Fruit fly (Drosophila melanogaster) whole organism, embryonic: Measurements from ENCODE around the gene Acf.

Experiments used
- CG10431 ChIP-seq: fragments of 200-800 bp; sonication (Bioruptor generic); optimal IDR thresholded peaks from 3 replicates; lab custom pipeline; 2018; ENCODE audit warnings: missing biosample characterization, mild to moderate bottlenecking, missing genetic modification characterization
- CG14710 ChIP-seq: fragments of 200-800 bp; sonication (Bioruptor generic); optimal IDR thresholded peaks from 3 replicates; lab custom pipeline; 2019; ENCODE audit warnings: missing biosample characterization, mild to moderate bottlenecking, missing genetic modification characterization, moderate library complexity
- CG15073 ChIP-seq: fragments of 200-800 bp; sonication (Bioruptor generic); optimal IDR thresholded peaks from 2 replicates; lab custom pipeline; 2016; ENCODE audit warnings: missing biosample characterization, missing genetic modification characterization
- CG15514 ChIP-seq: fragments of 200-800 bp; sonication (Bioruptor generic); optimal IDR thresholded peaks from 3 replicates; lab custom pipeline; 2017; ENCODE audit warnings: missing biosample characterization, missing genetic modification characterization, mild to moderate bottlenecking, moderate library complexity, missing genetic modification reagents
- CG1603 ChIP-seq: fragments of 200-800 bp; sonication (Bioruptor generic); optimal IDR thresholded peaks from 2 replicates; lab custom pipeline; 2019; ENCODE audit warnings: missing biosample characterization, mild to moderate bottlenecking, missing genetic modification characterization, moderate library complexity
- CG17568 ChIP-seq: fragments of 200-800 bp; sonication (Bioruptor generic); optimal IDR thresholded peaks from 2 replicates; lab custom pipeline; 2018; ENCODE audit warnings: missing biosample characterization, mild to moderate bottlenecking, missing genetic modification characterization, moderate library complexity
- CG18599 ChIP-seq: fragments of 200-800 bp; sonication (Bioruptor generic); optimal IDR thresholded peaks from 3 replicates; lab custom pipeline; 2017; ENCODE audit warnings: missing biosample characterization, missing genetic modification characterization, mild to moderate bottlenecking, moderate library complexity, missing genetic modification reagents
- CG2116 ChIP-seq: fragments of 200-800 bp; sonication (Bioruptor generic); optimal IDR thresholded peaks from 3 replicates; lab custom pipeline; 2018; ENCODE audit warnings: missing biosample characterization, mild to moderate bottlenecking, missing genetic modification characterization
- CG34376 ChIP-seq: fragments of 200-800 bp; sonication (Bioruptor generic); optimal IDR thresholded peaks from 2 replicates; lab custom pipeline; 2018; ENCODE audit warnings: missing biosample characterization, mild to moderate bottlenecking, missing genetic modification characterization
- CG4707 ChIP-seq: fragments of 200-800 bp; sonication (Bioruptor generic); optimal IDR thresholded peaks from 2 replicates; lab custom pipeline; 2018; ENCODE audit warnings: missing biosample characterization, mild to moderate bottlenecking, missing genetic modification characterization, moderate library complexity
- CG6175 ChIP-seq: fragments of 200-800 bp; sonication (Bioruptor generic); IDR thresholded peaks from 3 replicates; pipeline ENCODE4 v1.3.6; 2022; ENCODE audit warnings: missing biosample characterization, missing genetic modification characterization
- CG6791 ChIP-seq: fragments of 200-800 bp; sonication (Bioruptor generic); IDR thresholded peaks from 3 replicates; pipeline ENCODE4 v1.3.6; 2022; ENCODE audit warnings: missing biosample characterization, missing genetic modification characterization; ENCODE audit not compliant: partially characterized antibody
- CG7963 ChIP-seq: fragments of 200-800 bp; sonication (Bioruptor generic); IDR thresholded peaks from 3 replicates; pipeline ENCODE4 v1.3.6; 2022; ENCODE audit warnings: missing biosample characterization, missing genetic modification characterization; ENCODE audit not compliant: partially characterized antibody
- Dad ChIP-seq: fragments of 200-800 bp; sonication (Bioruptor generic); optimal IDR thresholded peaks from 3 replicates; lab custom pipeline; 2016; ENCODE audit warnings: missing biosample characterization, missing genetic modification characterization
- Dbx ChIP-seq: fragments of 200-800 bp; sonication (Bioruptor generic); IDR thresholded peaks from 3 replicates; pipeline ENCODE4 v1.3.6; 2022; ENCODE audit warnings: missing biosample characterization, missing genetic modification characterization
- Doc3 ChIP-seq: fragments of 200-800 bp; sonication (Bioruptor generic); IDR thresholded peaks from 3 replicates; pipeline ENCODE4 v1.3.6; 2022; ENCODE audit warnings: missing biosample characterization, missing genetic modification characterization; ENCODE audit not compliant: partially characterized antibody
- ERR ChIP-seq: fragments of 200-800 bp; sonication (Bioruptor generic); optimal IDR thresholded peaks from 2 replicates; lab custom pipeline; 2016; ENCODE audit warnings: missing biosample characterization, missing genetic modification characterization
- H15 ChIP-seq: fragments of 200-800 bp; sonication (Bioruptor generic); IDR thresholded peaks from 3 replicates; pipeline ENCODE4 v1.3.6; 2022; ENCODE audit warnings: missing biosample characterization, missing genetic modification characterization
- HHEX ChIP-seq: fragments of 200-800 bp; sonication (Bioruptor generic); optimal IDR thresholded peaks from 3 replicates; lab custom pipeline; 2017; ENCODE audit warnings: missing biosample characterization, mild to moderate bottlenecking, missing genetic modification characterization, missing genetic modification reagents
- MBD-R2 ChIP-seq: fragments of 200-800 bp; sonication (Bioruptor generic); IDR thresholded peaks from 2 replicates; pipeline ENCODE4 v1.3.6; 2022; ENCODE audit warnings: missing biosample characterization, missing genetic modification characterization
- MESR4 ChIP-seq: fragments of 200-800 bp; sonication (Bioruptor generic); optimal IDR thresholded peaks from 2 replicates; lab custom pipeline; 2018; ENCODE audit warnings: missing biosample characterization, mild to moderate bottlenecking, missing genetic modification characterization, moderate library complexity
- NC2β ChIP-seq: fragments of 200-800 bp; sonication (Bioruptor generic); optimal IDR thresholded peaks from 2 replicates; lab custom pipeline; 2016; ENCODE audit warnings: missing biosample characterization, missing genetic modification characterization
- NfI ChIP-seq: fragments of 200-800 bp; sonication (Bioruptor generic); optimal IDR thresholded peaks from 3 replicates; lab custom pipeline; 2018; ENCODE audit warnings: missing biosample characterization, mild to moderate bottlenecking, missing genetic modification characterization, moderate library complexity
- Sry-β ChIP-seq: fragments of 200-800 bp; sonication (Bioruptor generic); optimal IDR thresholded peaks from 2 replicates; lab custom pipeline; 2018; ENCODE audit warnings: missing biosample characterization, mild to moderate bottlenecking, missing genetic modification characterization, moderate library complexity
- Xbp1 ChIP-seq: fragments of 200-800 bp; sonication (Bioruptor generic); optimal IDR thresholded peaks from 3 replicates; lab custom pipeline; 2016; ENCODE audit warnings: missing biosample characterization, mild to moderate bottlenecking, missing genetic modification characterization
- aop ChIP-seq: fragments of 200-800 bp; sonication (Bioruptor generic); IDR thresholded peaks from 2 replicates; pipeline ENCODE4 v1.3.6; 2022; ENCODE audit warnings: missing biosample characterization, missing genetic modification characterization
- bsh ChIP-seq, 2 experiments: fragments of 200-800 bp; sonication (Bioruptor generic); optimal IDR thresholded peaks; 2 replicates each; lab custom pipeline; 2017 to 2018; ENCODE audit warnings: mild to moderate bottlenecking in 2 of 2, missing biosample characterization in 2 of 2, missing genetic modification characterization in 2 of 2, moderate library complexity in 1 of 2
- btn ChIP-seq: fragments of 200-800 bp; sonication (Bioruptor generic); optimal IDR thresholded peaks from 2 replicates; lab custom pipeline; 2016; ENCODE audit warnings: missing biosample characterization, missing genetic modification characterization
- cg ChIP-seq: fragments of 200-800 bp; sonication (Bioruptor generic); optimal IDR thresholded peaks from 3 replicates; lab custom pipeline; 2019; ENCODE audit warnings: missing biosample characterization, mild to moderate bottlenecking, missing genetic modification characterization, moderate library complexity
- jing ChIP-seq: fragments of 200-800 bp; sonication (Bioruptor generic); optimal IDR thresholded peaks from 2 replicates; lab custom pipeline; 2018; ENCODE audit warnings: missing biosample characterization, mild to moderate bottlenecking, missing genetic modification characterization
- kah ChIP-seq: fragments of 200-800 bp; sonication (Bioruptor generic); optimal IDR thresholded peaks from 2 replicates; lab custom pipeline; 2018; ENCODE audit warnings: missing biosample characterization, mild to moderate bottlenecking, missing genetic modification characterization
- oc ChIP-seq: fragments of 200-800 bp; sonication (Bioruptor generic); optimal IDR thresholded peaks from 2 replicates; lab custom pipeline; 2018; ENCODE audit warnings: missing biosample characterization, mild to moderate bottlenecking, missing genetic modification characterization, moderate library complexity
- phol ChIP-seq: fragments of 200-800 bp; sonication (Bioruptor generic); optimal IDR thresholded peaks from 3 replicates; lab custom pipeline; 2018; ENCODE audit warnings: missing biosample characterization, mild to moderate bottlenecking, missing genetic modification characterization, moderate library complexity
- sim ChIP-seq: fragments of 200-800 bp; sonication (Bioruptor generic); IDR thresholded peaks from 2 replicates; pipeline ENCODE4 v1.3.6; 2022; ENCODE audit warnings: missing biosample characterization, missing genetic modification characterization
- stc ChIP-seq: fragments of 200-800 bp; sonication (Bioruptor generic); IDR thresholded peaks from 2 replicates; pipeline ENCODE4 v1.3.6; 2022; ENCODE audit warnings: missing biosample characterization, missing genetic modification characterization
- trh ChIP-seq: fragments of 200-800 bp; sonication (Bioruptor generic); optimal IDR thresholded peaks from 2 replicates; lab custom pipeline; 2016; ENCODE audit warnings: missing biosample characterization, missing genetic modification characterization
- tup ChIP-seq: fragments of 200-800 bp; sonication (Bioruptor generic); optimal IDR thresholded peaks from 2 replicates; lab custom pipeline; 2016; ENCODE audit warnings: missing biosample characterization, mild to moderate bottlenecking, missing genetic modification characterization, moderate library complexity
- twi ChIP-seq: fragments of 200-800 bp; optimal IDR thresholded peaks from 2 replicates; lab custom pipeline; 2019; ENCODE audit warnings: missing biosample characterization, mild to moderate bottlenecking, missing genetic modification characterization, moderate library complexity
- vvl ChIP-seq: fragments of 200-800 bp; sonication (Bioruptor generic); IDR thresholded peaks from 2 replicates; pipeline ENCODE4 v1.3.6; 2022; ENCODE audit warnings: missing biosample characterization, missing genetic modification characterization

Gene Acf

dm6 chr3R:31777482-31778165, 16.2 kb upstream of the Acf start (continued):
- TF ChIP-seq CG6175 (GFP tag; lab: Robert Waterston, UW) (no peak), bsh (GFP tag; optimal IDR thresholded peaks at IDR 0.05; lab: Kevin White, UChicago) (no peak), aop (GFP tag; lab: Robert Waterston, UW) (no peak), sim (no peak), stc (GFP tag; lab: Robert Waterston, UW) (peak; percentile 10; the same call in 1 of the 2 replicates), CG2116 (GFP tag; lab: Kevin White, UChicago) (no peak), cg (GFP tag; lab: Kevin White, UChicago) (peak; percentile 79), phol (tag; lab: Kevin White, UChicago) (no peak), MESR4 (no peak), twi (tag; lab: Kevin White, UChicago) (no peak), trh (no peak), Dbx (GFP tag; lab: Robert Waterston, UW) (no peak), btn (no peak), MBD-R2 (GFP tag; lab: Robert Waterston, UW) (peak; percentile 49; the same call in 1 of the 2 replicates), CG10431 (GFP tag; lab: Kevin White, UChicago) (no peak), CG4707 (no peak), CG15514 (GFP tag; lab: Kevin White, UChicago) (peak; percentile 16), oc (tag; lab: Kevin White, UChicago) (no peak), CG7963 (GFP tag; lab: Robert Waterston, UW) (no peak), CG17568 (GFP tag; lab: Kevin White, UChicago) (no peak), Sry-β (GFP tag; lab: Kevin White, UChicago) (no peak), kah (GFP tag; lab: Kevin White, UChicago) (no peak), NC2β (GFP tag; lab: Kevin White, UChicago) (no peak), HHEX (GFP tag; lab: Kevin White, UChicago) (no peak), CG14710 (tag; lab: Kevin White, UChicago) (no peak), Dad (GFP tag; lab: Kevin White, UChicago) (no peak), CG6791 (GFP tag; lab: Robert Waterston, UW) (no peak), NfI (GFP tag; lab: Kevin White, UChicago) (no peak), tup (no peak), H15 (GFP tag; lab: Robert Waterston, UW) (no peak), vvl (GFP tag; lab: Robert Waterston, UW) (no peak), Xbp1 (GFP tag; lab: Kevin White, UChicago) (no peak), CG15073 (GFP tag; lab: Kevin White, UChicago) (no peak), ERR (GFP tag; lab: Kevin White, UChicago) (no peak), jing (GFP tag; lab: Kevin White, UChicago) (no peak), Doc3 (GFP tag; lab: Robert Waterston, UW) (no peak), CG34376 (GFP tag; lab: Kevin White, UChicago) (peak; percentile 38), CG18599 (GFP tag; lab: Kevin White, UChicago) (peak; percentile 9), CG1603 (no peak)
